Fruit fly (Drosophila melanogaster) whole organism, pupa: ENCODE results near the gene dpp.

ENCODE experiments used
- CG12605 ChIP-seq: fragments of 200-800 bp; sonication (Bioruptor generic); IDR thresholded peaks from 2 replicates; pipeline ENCODE4 v1.3.6; 2022; ENCODE audit warnings: missing biosample characterization, missing genetic modification characterization
- CG14655 ChIP-seq: fragments of 200-800 bp; sonication (Bioruptor generic); optimal IDR thresholded peaks from 3 replicates; lab custom pipeline; 2017; ENCODE audit warnings: mild to moderate bottlenecking, missing biosample characterization, missing genetic modification reagents, missing genetic modification characterization
- CG17806 ChIP-seq: fragments of 200-800 bp; sonication (Bioruptor generic); optimal IDR thresholded peaks from 2 replicates; lab custom pipeline; 2018; ENCODE audit warnings: missing biosample characterization, mild to moderate bottlenecking, missing genetic modification characterization, moderate library complexity
- CG32121 ChIP-seq: fragments of 200-800 bp; sonication (Bioruptor generic); IDR thresholded peaks from 2 replicates; pipeline ENCODE4 v1.3.6; 2022; ENCODE audit warnings: missing biosample characterization, missing genetic modification characterization
- CG4496 ChIP-seq: fragments of 200-800 bp; sonication (Bioruptor generic); IDR thresholded peaks from 3 replicates; pipeline ENCODE4 v1.3.6; 2022; ENCODE audit warnings: missing biosample characterization, missing genetic modification characterization
- CG8159 ChIP-seq: fragments of 200-800 bp; sonication (Bioruptor generic); optimal IDR thresholded peaks from 3 replicates; lab custom pipeline; 2018; ENCODE audit warnings: missing biosample characterization, mild to moderate bottlenecking, missing genetic modification characterization, moderate library complexity
- EcR ChIP-seq: fragments of 200-800 bp; sonication (Bioruptor generic); optimal IDR thresholded peaks from 3 replicates; lab custom pipeline; 2019; ENCODE audit warnings: missing biosample characterization, missing genetic modification characterization, mild to moderate bottlenecking, moderate library complexity, missing genetic modification reagents
- Pif1A ChIP-seq: fragments of 200-800 bp; sonication (Bioruptor generic); optimal IDR thresholded peaks from 3 replicates; lab custom pipeline; 2016; ENCODE audit warnings: missing biosample characterization, missing genetic modification characterization
- Snoo ChIP-seq: fragments of 200-800 bp; sonication (Bioruptor generic); optimal IDR thresholded peaks from 3 replicates; lab custom pipeline; 2017; ENCODE audit warnings: missing biosample characterization, mild to moderate bottlenecking, missing genetic modification characterization, inconsistent platforms
- fd96Ca ChIP-seq: fragments of 200-800 bp; sonication (Bioruptor generic); IDR thresholded peaks from 3 replicates; pipeline ENCODE4 v1.3.6; 2022; ENCODE audit warnings: missing biosample characterization, missing genetic modification characterization
- rn ChIP-seq: fragments of 200-800 bp; sonication (Bioruptor generic); IDR thresholded peaks from 2 replicates; pipeline ENCODE4 v1.3.6; 2022; ENCODE audit warnings: missing biosample characterization, missing genetic modification characterization

DNA sequence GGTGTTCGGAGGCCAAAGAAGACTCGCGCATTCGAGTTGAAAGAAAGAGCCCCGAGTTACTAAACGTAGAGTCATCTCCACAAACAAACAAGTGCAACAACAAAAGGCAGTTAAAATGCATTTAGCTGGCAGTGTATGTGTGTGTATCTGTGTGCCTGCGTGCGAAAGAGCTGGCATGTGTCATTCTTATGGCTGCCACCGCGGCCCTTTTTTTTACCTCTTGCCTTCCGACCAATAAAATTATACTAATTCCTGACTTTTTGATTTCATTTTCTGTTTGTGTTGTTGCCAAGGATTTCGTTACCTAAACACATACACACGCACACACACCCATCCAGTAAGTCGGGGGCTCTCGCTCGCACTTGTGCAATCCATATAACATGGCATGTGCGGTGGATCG, 21.5 kb downstream of the dpp start:
- TF ChIP-seq CG4496 (GFP tag; lab: Robert Waterston, UW) (no peak), EcR (GFP tag; lab: Kevin White, UChicago) (no peak), CG32121 (no peak), Pif1A (GFP tag; lab: Kevin White, UChicago) (no peak), CG8159 (tag; lab: Kevin White, UChicago) (no peak), CG14655 (no peak), CG17806 (tag; lab: Kevin White, UChicago) (no peak), fd96Ca (GFP tag; lab: Robert Waterston, UW) (no peak), Snoo (tag; lab: Kevin White, UChicago) (no peak), rn (GFP tag; lab: Robert Waterston, UW) (no peak), CG12605 (GFP tag; lab: Robert Waterston, UW) (no peak)
